Fruit fly (Drosophila melanogaster): ENCODE data around the gene hay.

DNA sequence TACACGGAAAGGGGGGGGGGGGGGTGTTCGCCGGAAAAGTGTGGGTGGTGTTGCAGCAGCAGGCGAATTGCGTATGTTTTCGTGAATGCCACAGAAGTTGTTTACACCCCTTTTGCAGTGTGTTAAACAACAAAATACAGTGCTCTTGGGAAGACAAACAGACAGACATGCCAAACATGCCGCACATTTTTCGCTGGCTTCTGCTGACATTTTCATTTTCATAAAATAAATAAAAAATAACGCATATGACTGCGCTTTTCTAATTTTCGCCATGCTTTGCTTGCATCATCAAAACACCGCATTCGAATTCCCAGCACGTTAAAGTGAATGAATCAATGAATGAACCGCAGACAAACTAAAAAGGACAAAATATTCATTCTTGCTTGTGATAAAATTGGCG lies 20.4 kb downstream of the hay start:
- TF ChIP-seq CG34224 (GFP tag; IDR thresholded peaks at IDR 0.05; ENCODE audit: partially characterized antibody): no peak
- no peak for TF ChIP-seq ttk (GFP tag; IDR thresholded peaks at IDR 0.05)
- TF ChIP-seq NFAT (GFP tag; IDR thresholded peaks at IDR 0.05): no peak
- no peak for TF ChIP-seq Poxn (GFP tag; IDR thresholded peaks at IDR 0.05)
- no peak for TF ChIP-seq nmo (GFP tag; optimal IDR thresholded peaks at IDR 0.05)
- no peak for TF ChIP-seq H15 (GFP tag; IDR thresholded peaks at IDR 0.05)
- no peak for TF ChIP-seq wor (GFP tag; IDR thresholded peaks at IDR 0.05)
- no peak for TF ChIP-seq CG9932 (GFP tag; IDR thresholded peaks at IDR 0.05)
- no peak for TF ChIP-seq usp (GFP tag; optimal IDR thresholded peaks at IDR 0.05)
